Fruit fly (Drosophila melanogaster): ENCODE results near the gene CG12523.

DNA sequence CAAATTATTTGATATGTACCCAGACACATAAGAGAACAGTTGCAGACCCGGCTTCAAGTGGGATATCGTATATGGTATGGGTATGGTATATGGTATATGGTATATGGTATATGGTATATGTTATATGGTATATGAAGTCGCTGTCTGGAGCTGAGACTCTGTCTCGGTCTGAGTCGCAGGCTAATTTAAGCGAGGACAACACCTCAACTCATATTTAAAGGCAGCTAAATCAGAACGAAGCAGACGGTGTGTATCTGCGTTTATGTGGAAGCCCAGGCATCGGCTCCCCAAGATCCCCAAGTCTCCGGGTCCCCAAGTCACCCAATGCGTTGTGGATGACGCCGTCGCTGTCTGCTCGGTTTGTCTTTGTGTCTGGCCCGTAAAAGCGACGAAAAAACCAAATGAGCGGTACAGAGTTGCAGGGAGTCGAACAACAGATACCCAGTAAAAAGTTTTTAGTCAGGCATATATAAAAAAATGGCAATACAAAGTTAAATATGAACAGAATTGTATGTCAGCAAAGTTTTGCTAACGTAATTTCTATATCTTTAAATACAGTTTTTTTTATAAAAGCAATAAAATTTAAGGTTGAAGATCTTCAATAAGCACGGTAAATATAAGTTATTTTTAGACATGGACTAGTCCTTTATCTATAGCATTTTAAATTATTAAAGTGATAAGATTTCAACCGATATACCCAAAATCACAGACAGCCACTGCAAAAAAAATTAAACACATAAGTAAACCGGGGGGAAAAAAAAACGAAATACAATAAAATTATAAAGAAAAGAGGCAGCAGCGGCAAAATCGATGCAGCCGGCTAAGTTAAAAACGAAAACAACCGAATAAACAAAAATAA lies 41.0 kb upstream of the CG12523 start:
- TF ChIP-seq psq (optimal IDR thresholded peaks at IDR 0.05), result no peak
- no peak for TF ChIP-seq Sin3A (optimal IDR thresholded peaks at IDR 0.05)
- TF ChIP-seq insv (optimal IDR thresholded peaks at IDR 0.05), result no peak
- no peak for TF ChIP-seq Myc (optimal IDR thresholded peaks at IDR 0.05)
